Fruit fly (Drosophila melanogaster) S2 (cell line): ENCODE measurements around the gene CG4820.

ENCODE experiments used
- CG8478 ChIP-seq: fragments of >200 bp; optimal IDR thresholded peaks from 2 replicates; lab custom pipeline; 2018
- CTCF ChIP-seq, 2 experiments: fragments of >200 bp; optimal IDR thresholded peaks; 2 replicates each; lab custom pipeline; 2018

DNA sequence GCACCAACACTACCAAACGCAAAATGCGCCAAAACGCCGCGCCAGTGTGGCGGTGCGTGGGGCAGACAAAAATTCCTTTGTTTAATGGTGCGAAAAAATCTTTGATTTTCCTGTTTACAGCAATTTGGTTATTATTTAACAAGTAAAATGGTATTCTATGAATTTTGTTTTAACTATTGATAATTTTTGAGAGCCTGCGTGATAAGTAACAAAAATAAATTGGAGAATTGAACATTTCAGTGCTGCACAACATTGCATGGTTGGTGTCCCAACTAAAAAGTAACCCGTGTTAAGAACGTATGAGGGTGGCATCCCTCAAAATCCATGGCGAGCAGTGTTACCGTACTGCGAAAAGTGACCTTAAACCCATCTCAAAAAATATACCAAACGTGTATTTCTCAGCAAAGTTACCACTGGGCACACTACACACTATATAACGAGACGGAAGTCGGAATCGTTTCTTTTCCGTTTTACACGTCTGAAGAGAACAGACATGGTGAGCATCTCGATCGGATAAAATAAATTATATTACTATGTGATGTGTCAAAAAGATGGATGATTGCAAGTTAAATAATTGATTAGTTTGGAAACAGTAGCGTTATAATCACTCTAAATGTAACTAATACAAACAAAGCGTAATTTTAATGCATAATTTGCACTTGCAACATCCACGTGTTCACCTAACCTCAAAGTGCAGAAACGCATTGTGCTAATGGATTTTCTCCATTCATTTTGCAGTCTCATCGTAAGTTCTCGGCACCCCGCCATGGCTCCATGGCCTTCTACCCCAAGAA, 5.3 kb downstream of the CG4820 start, which contains the start of the genes CG6693 and RpL3:
- TF ChIP-seq CG8478 (lab: Kevin White, UChicago) (no peak), CTCF (optimal IDR thresholded peaks at IDR 0.05; lab: Kevin White, UChicago) (peak; percentile 63 to 66)
